Worm (Caenorhabditis elegans) whole organism, L2 larva: ENCODE data around the gene K03A11.5.

Experiments used
- C34F6.9 ChIP-seq: fragments of 150-350 bp; optimal IDR thresholded peaks from 2 replicates; lab custom pipeline; 2014; ENCODE audit warnings: missing biosample characterization, missing genetic modification characterization
- F13H6.1 ChIP-seq: sonication (generic microtip); optimal IDR thresholded peaks from 2 replicates; lab custom pipeline; 2016; ENCODE audit warnings: missing genetic modification characterization, missing compliant biosample characterization
- R02D3.7 ChIP-seq: fragments of 150-350 bp; optimal IDR thresholded peaks from 2 replicates; lab custom pipeline; 2014; ENCODE audit warnings: missing biosample characterization, missing genetic modification characterization
- Y55F3AM.14 ChIP-seq: fragments of 200-800 bp; sonication (Bioruptor generic); optimal IDR thresholded peaks from 2 replicates; lab custom pipeline; 2018; ENCODE audit warnings: mild to moderate bottlenecking, missing genetic modification characterization, missing compliant biosample characterization
- alr-1 ChIP-seq: fragments of 150-350 bp; optimal IDR thresholded peaks from 2 replicates; lab custom pipeline; 2014; ENCODE audit warnings: missing biosample characterization, missing genetic modification characterization
- blmp-1 ChIP-seq: sonication (generic microtip); optimal IDR thresholded peaks from 2 replicates; lab custom pipeline; 2017; ENCODE audit warnings: missing genetic modification characterization, mild to moderate bottlenecking, missing compliant biosample characterization, antibody characterized with exemption, moderate library complexity; ENCODE audit not compliant: insufficient read depth
- ceh-82 ChIP-seq: fragments of 150-350 bp; optimal IDR thresholded peaks from 2 replicates; lab custom pipeline; 2014; ENCODE audit warnings: missing biosample characterization, missing genetic modification characterization
- crh-2 ChIP-seq: sonication (generic microtip); optimal IDR thresholded peaks from 2 replicates; lab custom pipeline; 2017; ENCODE audit warnings: missing biosample characterization, missing genetic modification characterization
- egl-27 ChIP-seq: sonication (generic microtip); optimal IDR thresholded peaks from 3 replicates; lab custom pipeline; 2017; ENCODE audit warnings: missing biosample characterization, missing genetic modification reagents, missing genetic modification characterization
- fos-1 ChIP-seq: fragments of 150-350 bp; optimal IDR thresholded peaks from 2 replicates; lab custom pipeline; 2014; ENCODE audit warnings: missing biosample characterization, missing genetic modification characterization
- lin-13 ChIP-seq: fragments of 150-350 bp; optimal IDR thresholded peaks from 2 replicates; lab custom pipeline; 2014; ENCODE audit warnings: missing biosample characterization, missing genetic modification reagents, missing genetic modification characterization
- lin-39 ChIP-seq: fragments of 150-350 bp; optimal IDR thresholded peaks from 2 replicates; lab custom pipeline; 2014; ENCODE audit warnings: missing biosample characterization, missing genetic modification reagents, missing genetic modification characterization
- lsy-2 ChIP-seq, 2 experiments: fragments of 150-350 bp in 1 of 2; sonication (generic microtip) in 1 of 2; optimal IDR thresholded peaks; 2 replicates each; lab custom pipeline; 2014 to 2017; ENCODE audit warnings: missing biosample characterization in 2 of 2, missing genetic modification characterization in 2 of 2
- mab-5 ChIP-seq: fragments of 150-350 bp; optimal IDR thresholded peaks from 2 replicates; lab custom pipeline; 2014; ENCODE audit warnings: missing biosample characterization, missing genetic modification characterization
- mbf-1 ChIP-seq: sonication (generic microtip); optimal IDR thresholded peaks from 2 replicates; lab custom pipeline; 2017; ENCODE audit warnings: missing biosample characterization, missing genetic modification characterization
- mdl-1 ChIP-seq, 2 experiments: fragments of 150-350 bp in 1 of 2; sonication (generic microtip) in 1 of 2; optimal IDR thresholded peaks; 2 replicates each; lab custom pipeline; 2017; ENCODE audit warnings: missing biosample characterization in 2 of 2, missing genetic modification characterization in 2 of 2
- nhr-12 ChIP-seq: fragments of 150-350 bp; optimal IDR thresholded peaks from 2 replicates; lab custom pipeline; 2014; ENCODE audit warnings: missing biosample characterization, missing genetic modification characterization
- nhr-129 ChIP-seq: fragments of 150-350 bp; optimal IDR thresholded peaks from 2 replicates; lab custom pipeline; 2014; ENCODE audit warnings: missing biosample characterization, missing genetic modification characterization
- nhr-77 ChIP-seq: fragments of 150-350 bp; optimal IDR thresholded peaks from 2 replicates; lab custom pipeline; 2014; ENCODE audit warnings: missing biosample characterization, missing genetic modification characterization
- peb-1 ChIP-seq: fragments of 150-350 bp; optimal IDR thresholded peaks from 2 replicates; lab custom pipeline; 2014; ENCODE audit warnings: missing biosample characterization, missing genetic modification characterization
- sem-4 ChIP-seq: fragments of 150-350 bp; optimal IDR thresholded peaks from 2 replicates; lab custom pipeline; 2014; ENCODE audit warnings: missing biosample characterization, missing genetic modification reagents, missing genetic modification characterization
- skn-1 ChIP-seq: sonication (generic microtip); optimal IDR thresholded peaks from 2 replicates; lab custom pipeline; 2017; ENCODE audit warnings: missing biosample characterization, missing genetic modification characterization
- sma-3 ChIP-seq: sonication (generic microtip); optimal IDR thresholded peaks from 2 replicates; lab custom pipeline; 2016; ENCODE audit warnings: missing genetic modification reagents, missing genetic modification characterization, missing compliant biosample characterization
- sma-9 ChIP-seq, 2 experiments: fragments of 150-350 bp in 1 of 2; sonication (generic microtip) in 1 of 2; optimal IDR thresholded peaks; 2 replicates each; lab custom pipeline; 2014 to 2016; ENCODE audit warnings: missing genetic modification characterization in 2 of 2, mild to moderate bottlenecking in 1 of 2, missing biosample characterization in 1 of 2, missing compliant biosample characterization in 1 of 2, missing genetic modification reagents in 1 of 2, moderate library complexity in 1 of 2
- unc-55 ChIP-seq: fragments of 150-350 bp; sonication (generic microtip); optimal IDR thresholded peaks from 3 replicates; lab custom pipeline; 2014; ENCODE audit warnings: missing biosample characterization, missing genetic modification reagents, missing genetic modification characterization
- unc-62 ChIP-seq: fragments of 150-350 bp; optimal IDR thresholded peaks from 2 replicates; lab custom pipeline; 2014; ENCODE audit warnings: missing biosample characterization, missing genetic modification reagents, missing genetic modification characterization
- zag-1 ChIP-seq: fragments of 150-350 bp; optimal IDR thresholded peaks from 2 replicates; lab custom pipeline; 2014; ENCODE audit warnings: missing biosample characterization, missing genetic modification characterization
- ztf-1 ChIP-seq: fragments of 200-800 bp; sonication (Bioruptor generic); conservative IDR thresholded peaks from 2 replicates; pipeline ENCODE4 v1.3.6; 2022; ENCODE audit warnings: missing genetic modification characterization, missing compliant biosample characterization
- ztf-4 ChIP-seq: fragments of 150-350 bp; optimal IDR thresholded peaks from 2 replicates; lab custom pipeline; 2014; ENCODE audit warnings: missing biosample characterization, missing genetic modification characterization

The K03A11.5 gene

ce11 chrX:13046324-13046723, 17.0 kb upstream of the K03A11.5 start (continued):
- peak; percentile 37 for TF ChIP-seq nhr-77 (tag; lab: Kevin White, UChicago)
- TF ChIP-seq, all 48 proteins: peak for 30; not testable (repeated sequence) for 18

- TF ChIP-seq C34F6.9 (tag; lab: Kevin White, UChicago), result no peak
- no peak for TF ChIP-seq R02D3.7 (tag; lab: Kevin White, UChicago)
- no peak for TF ChIP-seq ztf-4
- no peak for TF ChIP-seq unc-55 (GFP tag; lab: Kevin White, UChicago)
- TF ChIP-seq mab-5 (tag; lab: Kevin White, UChicago), result no peak
- no peak for TF ChIP-seq ceh-82 (tag; lab: Kevin White, UChicago)
Observed at ce11 chrX:13048258-13048657, 15.1 kb upstream of the K03A11.5 start, which contains the start of gene C53C7.3. C53C7.3 (plus strand) TSS chrX:13048558.

ce11 chrX:13051405-13051804, 11.9 kb upstream of the K03A11.5 start, which contains the start of gene K03A11.1:
K03A11.1 (plus strand) TSS chrX:13051705.
- TF ChIP-seq egl-27 (tag; lab: Kevin White, UChicago), result no peak
- no peak for TF ChIP-seq sem-4 (tag; lab: Kevin White, UChicago)
- no peak for TF ChIP-seq unc-62 (GFP tag; lab: Kevin White, UChicago)
- no peak for TF ChIP-seq C34F6.9 (tag; lab: Kevin White, UChicago)
- no peak for TF ChIP-seq mdl-1 (tag; optimal IDR thresholded peaks at IDR 0.05; lab: Kevin White, UChicago)
- TF ChIP-seq alr-1 (tag; lab: Kevin White, UChicago), result no peak
- TF ChIP-seq mab-5 (tag; lab: Kevin White, UChicago), result no peak

ce11 chrX:13055560-13055959, 7.8 kb upstream of the K03A11.5 start, which contains the start of gene K03A11.6:
K03A11.6 (plus strand) TSS chrX:13055860.
- TF ChIP-seq peb-1 (tag; lab: Kevin White, UChicago) (no peak), nhr-12 (no peak), mdl-1 (tag; optimal IDR thresholded peaks at IDR 0.05; lab: Kevin White, UChicago) (no peak), R02D3.7 (tag; lab: Kevin White, UChicago) (no peak), unc-62 (GFP tag; lab: Kevin White, UChicago) (no peak), lin-13 (GFP tag; lab: Kevin White, UChicago) (no peak), nhr-129 (tag; lab: Kevin White, UChicago) (no peak), blmp-1 (tag; lab: Kevin White, UChicago) (no peak), egl-27 (tag; lab: Kevin White, UChicago) (no peak), unc-55 (GFP tag; lab: Kevin White, UChicago) (no peak), alr-1 (tag; lab: Kevin White, UChicago) (no peak), lsy-2 (tag; optimal IDR thresholded peaks at IDR 0.05; lab: Kevin White, UChicago) (no peak), ztf-1 (no peak), Y55F3AM.14 (GFP tag; lab: Kevin White, UChicago) (no peak), mbf-1 (tag; lab: Kevin White, UChicago) (no peak), skn-1 (tag; lab: Kevin White, UChicago) (no peak)
- TF ChIP-seq, all 48 proteins: peak for 0

- no peak for TF ChIP-seq nhr-77 (tag; lab: Kevin White, UChicago)
- peak; percentile 36 for TF ChIP-seq sma-9 (GFP tag; optimal IDR thresholded peaks at IDR 0.05; lab: Kevin White, UChicago)
- no peak for TF ChIP-seq sma-9 (tag; optimal IDR thresholded peaks at IDR 0.05; lab: Kevin White, UChicago)
- TF ChIP-seq F13H6.1, result peak; percentile 13
- peak; percentile 49 for TF ChIP-seq crh-2
- TF ChIP-seq fos-1 (tag; lab: Kevin White, UChicago), result peak; percentile 91
- TF ChIP-seq skn-1 (tag; lab: Kevin White, UChicago), result peak; percentile 43
- TF ChIP-seq, all 48 proteins: peak for 5
Observed at ce11 chrX:13059984-13060383, 3.4 kb upstream of the K03A11.5 start.

ce11 chrX:13061366-13061765, 2.0 kb upstream of the K03A11.5 start:
- TF ChIP-seq mbf-1 (tag; lab: Kevin White, UChicago) (no peak), zag-1 (tag; lab: Kevin White, UChicago) (peak; percentile 13), F13H6.1 (no peak), sma-3 (GFP tag; lab: Kevin White, UChicago) (no peak), sma-9 (GFP tag; optimal IDR thresholded peaks at IDR 0.05; lab: Kevin White, UChicago) (peak; percentile 3), sma-9 (tag; optimal IDR thresholded peaks at IDR 0.05; lab: Kevin White, UChicago) (no peak), lin-39 (tag; lab: Kevin White, UChicago) (no peak), egl-27 (tag; lab: Kevin White, UChicago) (no peak)
- TF ChIP-seq, all 48 proteins: peak for 2
